Fruit fly (Drosophila melanogaster): ENCODE results near the gene CG42724.

The CG42724 gene

dm6 chr3R:6393515-6394246 is 25.6 kb upstream of the CG42724 start:
- TF ChIP-seq luna (GFP tag; optimal IDR thresholded peaks at IDR 0.05) = no peak
- TF ChIP-seq sd (tag; optimal IDR thresholded peaks at IDR 0.05) = peak; percentile 97
- TF ChIP-seq ssp (GFP tag; IDR thresholded peaks at IDR 0.05) = no peak
- no peak for TF ChIP-seq CG8359 (GFP tag; optimal IDR thresholded peaks at IDR 0.05; ENCODE audit: borderline replicate concordance)
- no peak for TF ChIP-seq CG18262 (tag; optimal IDR thresholded peaks at IDR 0.05)
- peak; percentile 7 for TF ChIP-seq cg (GFP tag; optimal IDR thresholded peaks at IDR 0.05)
- TF ChIP-seq CG34376 (GFP tag; optimal IDR thresholded peaks at IDR 0.05) = peak; percentile 6
- TF ChIP-seq wor (GFP tag; IDR thresholded peaks at IDR 0.05) = no peak
- peak; percentile 15 for TF ChIP-seq nom (GFP tag; optimal IDR thresholded peaks at IDR 0.05)
- TF ChIP-seq zf30C (GFP tag; optimal IDR thresholded peaks at IDR 0.05) = no peak
- TF ChIP-seq CG12769 (tag; optimal IDR thresholded peaks at IDR 0.05) = peak; percentile 44
- TF ChIP-seq bab2 (GFP tag; optimal IDR thresholded peaks at IDR 0.05) = no peak
- no peak for TF ChIP-seq CG3995 (GFP tag; optimal IDR thresholded peaks at IDR 0.05)
- no peak for TF ChIP-seq Sin3A (optimal IDR thresholded peaks at IDR 0.05)
- TF ChIP-seq CG10267 (tag; optimal IDR thresholded peaks at IDR 0.05) = no peak
- no peak for TF ChIP-seq MESR4 (GFP tag; optimal IDR thresholded peaks at IDR 0.05)
- no peak for TF ChIP-seq fd102C (GFP tag; optimal IDR thresholded peaks at IDR 0.05)
- no peak for TF ChIP-seq klu (GFP tag; IDR thresholded peaks at IDR 0.05)
- TF ChIP-seq h (optimal IDR thresholded peaks at IDR 0.05) = no peak
- TF ChIP-seq HLHmδ (GFP tag; optimal IDR thresholded peaks at IDR 0.05) = no peak
- no peak for TF ChIP-seq Atf6 (GFP tag; IDR thresholded peaks at IDR 0.05)
- TF ChIP-seq br (optimal IDR thresholded peaks at IDR 0.05) = no peak
- TF ChIP-seq Oaz (GFP tag; IDR thresholded peaks at IDR 0.05) = no peak
- peak; percentile 76 for TF ChIP-seq Ets65A (GFP tag)
- TF ChIP-seq oc (tag; optimal IDR thresholded peaks at IDR 0.05) = no peak
- no peak for TF ChIP-seq hb (GFP tag; IDR thresholded peaks at IDR 0.05; ENCODE audit: partially characterized antibody)
- TF ChIP-seq pros (GFP tag; optimal IDR thresholded peaks at IDR 0.05) = peak; percentile 30
- no peak for TF ChIP-seq tap (tag; optimal IDR thresholded peaks at IDR 0.05)
- no peak for TF ChIP-seq CG12219 (GFP tag; optimal IDR thresholded peaks at IDR 0.05)
- no peak for TF ChIP-seq CG1233 (GFP tag; optimal IDR thresholded peaks at IDR 0.05)
- no peak for TF ChIP-seq CG12236 (GFP tag; optimal IDR thresholded peaks at IDR 0.05)
- TF ChIP-seq cas (GFP tag; IDR thresholded peaks at IDR 0.05) = no peak
- TF ChIP-seq ro (GFP tag; IDR thresholded peaks at IDR 0.05) = no peak
- TF ChIP-seq az2 (GFP tag; optimal IDR thresholded peaks at IDR 0.05) = no peak
- TF ChIP-seq Elba2 (GFP tag; optimal IDR thresholded peaks at IDR 0.05) = no peak
- no peak for TF ChIP-seq amos (GFP tag; IDR thresholded peaks at IDR 0.05; ENCODE audit: partially characterized antibody)
- no peak for TF ChIP-seq CG9215 (GFP tag; IDR thresholded peaks at IDR 0.05)
- 0 out of 2 replicates have a peak, but pooled peaks have one; percentile 6 for TF ChIP-seq crol (GFP tag; IDR thresholded peaks at IDR 0.05)
- TF ChIP-seq Med (GFP tag) = peak; percentile 16
- no peak for TF ChIP-seq Hr3 (GFP tag; optimal IDR thresholded peaks at IDR 0.05)
- no peak for TF ChIP-seq CG7357 (GFP tag; IDR thresholded peaks at IDR 0.05)
- TF ChIP-seq CG2120 (GFP tag; optimal IDR thresholded peaks at IDR 0.05) = no peak

dm6 chr3R:6388414-6388830 is 20.3 kb upstream of the CG42724 start:
- TF ChIP-seq CG7963 (GFP tag; IDR thresholded peaks at IDR 0.05; ENCODE audit: partially characterized antibody) = peak; percentile 76
- TF ChIP-seq Ssrp (tag; optimal IDR thresholded peaks at IDR 0.05) = no peak
- no peak for TF ChIP-seq Dp (GFP tag; optimal IDR thresholded peaks at IDR 0.05)
- TF ChIP-seq gt (GFP tag; IDR thresholded peaks at IDR 0.05) = no peak
- no peak for TF ChIP-seq MTF-1 (GFP tag; optimal IDR thresholded peaks at IDR 0.05; ENCODE audit: borderline replicate concordance)
- no peak for TF ChIP-seq ERR (GFP tag; optimal IDR thresholded peaks at IDR 0.05)
- TF ChIP-seq CG3065 (GFP tag; optimal IDR thresholded peaks at IDR 0.05) = no peak
- peak; percentile 81 for TF ChIP-seq sna (GFP tag; IDR thresholded peaks at IDR 0.05; ENCODE audit: partially characterized antibody)
- no peak for TF ChIP-seq ssp (GFP tag; IDR thresholded peaks at IDR 0.05)
- TF ChIP-seq CG16815 (GFP tag; optimal IDR thresholded peaks at IDR 0.05) = no peak
- TF ChIP-seq CG4282 (GFP tag; optimal IDR thresholded peaks at IDR 0.05) = no peak
- TF ChIP-seq Awh (GFP tag; IDR thresholded peaks at IDR 0.05) = no peak
- no peak for TF ChIP-seq peb (GFP tag; IDR thresholded peaks at IDR 0.05)
